Worm (Caenorhabditis elegans) whole organism, mixed stage, embryonic: ENCODE results near the gene C07B5.3.

Experiments
- ceh-43 ChIP-seq: fragments of 200-800 bp; sonication (Bioruptor generic); optimal IDR thresholded peaks from 2 replicates; lab custom pipeline; 2018; ENCODE audit warnings: mild to moderate bottlenecking, missing genetic modification characterization, moderate library complexity, missing compliant biosample characterization
- ces-1 ChIP-seq: fragments of 150-350 bp; optimal IDR thresholded peaks from 2 replicates; lab custom pipeline; 2014; ENCODE audit warnings: missing biosample characterization, missing genetic modification reagents, missing genetic modification characterization
- elt-1 ChIP-seq: sonication (generic microtip); optimal IDR thresholded peaks from 2 replicates; lab custom pipeline; 2017; ENCODE audit warnings: missing genetic modification characterization, mild to moderate bottlenecking, missing compliant biosample characterization, antibody characterized with exemption, moderate library complexity, borderline replicate concordance; ENCODE audit not compliant: insufficient read depth
- nhr-12 ChIP-seq: fragments of 150-350 bp; optimal IDR thresholded peaks from 2 replicates; lab custom pipeline; 2014; ENCODE audit warnings: missing biosample characterization, missing genetic modification characterization
- nhr-237 ChIP-seq: fragments of 150-350 bp; optimal IDR thresholded peaks from 2 replicates; lab custom pipeline; 2014; ENCODE audit warnings: missing biosample characterization, missing genetic modification characterization
- pha-4 ChIP-seq: fragments of 150-350 bp; optimal IDR thresholded peaks from 2 replicates; lab custom pipeline; 2018; ENCODE audit warnings: missing biosample characterization, missing genetic modification reagents, missing genetic modification characterization
- snpc-4 ChIP-seq: fragments of 150-350 bp; optimal IDR thresholded peaks from 2 replicates; lab custom pipeline; 2014; ENCODE audit warnings: missing biosample characterization, missing genetic modification characterization
- sptf-1 ChIP-seq: sonication (generic microtip); optimal IDR thresholded peaks from 2 replicates; lab custom pipeline; 2017; ENCODE audit warnings: mild to moderate bottlenecking, missing genetic modification characterization, moderate library complexity, missing compliant biosample characterization
- unc-62 ChIP-seq: fragments of 150-350 bp; optimal IDR thresholded peaks from 2 replicates; lab custom pipeline; 2014; ENCODE audit warnings: missing biosample characterization, missing genetic modification reagents, missing genetic modification characterization
- ztf-11 ChIP-seq: fragments of 150-350 bp; optimal IDR thresholded peaks from 2 replicates; lab custom pipeline; 2014; ENCODE audit warnings: missing biosample characterization, missing genetic modification characterization

ce11 chrX:9560931-9561330 is 37.9 kb upstream of the C07B5.3 start:
- TF ChIP-seq nhr-237 (tag; lab: Kevin White, UChicago) (no peak), nhr-12 (no peak), unc-62 (GFP tag; lab: Kevin White, UChicago) (no peak), ces-1 (GFP tag; lab: Kevin White, UChicago) (no peak), pha-4 (no peak), elt-1 (no peak), sptf-1 (peak; percentile 1), ceh-43 (GFP tag; lab: Kevin White, UChicago) (no peak), snpc-4 (tag; lab: Kevin White, UChicago) (no peak), ztf-11 (no peak)
